Worm (Caenorhabditis elegans) whole organism, L1 larva: ENCODE data around the gene C14E2.6.
A peak's percentile ranks its signal among the peaks of the same experiment; 100 is the strongest.

Experiments used
- ceh-63 ChIP-seq: fragments of 200-800 bp; sonication (Bioruptor generic); optimal IDR thresholded peaks from 2 replicates; lab custom pipeline; 2018; ENCODE audit warnings: mild to moderate bottlenecking, missing genetic modification characterization, missing compliant biosample characterization
- ceh-8 ChIP-seq: fragments of 200-800 bp; sonication (Bioruptor generic); optimal IDR thresholded peaks from 2 replicates; lab custom pipeline; 2018; ENCODE audit warnings: mild to moderate bottlenecking, missing genetic modification characterization, moderate library complexity, missing compliant biosample characterization
- ceh-82 ChIP-seq, 3 experiments: fragments of 150-350 bp in 1 of 3; sonication (generic microtip) in 2 of 3; optimal IDR thresholded peaks; 2 replicates each; lab custom pipeline; 2014 to 2017; ENCODE audit warnings: missing biosample characterization in 3 of 3, missing genetic modification characterization in 3 of 3
- dpl-1 ChIP-seq, 3 experiments: fragments of 150-350 bp in 2 of 3; sonication (generic microtip) in 1 of 3; optimal IDR thresholded peaks; 2 replicates each; lab custom pipeline; 2014 to 2017; ENCODE audit warnings: missing biosample characterization in 3 of 3, missing genetic modification characterization in 3 of 3, missing genetic modification reagents in 3 of 3
- dsc-1 ChIP-seq: sonication (generic microtip); optimal IDR thresholded peaks from 2 replicates; lab custom pipeline; 2016; ENCODE audit warnings: mild to moderate bottlenecking, missing genetic modification characterization, missing compliant biosample characterization
- fkh-8 ChIP-seq: sonication (generic microtip); optimal IDR thresholded peaks from 2 replicates; lab custom pipeline; 2016; ENCODE audit warnings: mild to moderate bottlenecking, missing genetic modification characterization, missing compliant biosample characterization
- hlh-17 ChIP-seq: fragments of 200-800 bp; sonication (Bioruptor generic); optimal IDR thresholded peaks from 2 replicates; lab custom pipeline; 2018; ENCODE audit warnings: missing genetic modification characterization, mild to moderate bottlenecking, missing compliant biosample characterization, moderate library complexity, borderline replicate concordance
- isw-1 ChIP-seq: fragments of 200-800 bp; sonication (Bioruptor generic); IDR thresholded peaks from 2 replicates; pipeline ENCODE4 v1.3.6; 2022; ENCODE audit warnings: missing genetic modification characterization, missing compliant biosample characterization
- lin-13 ChIP-seq: fragments of 150-350 bp; optimal IDR thresholded peaks from 2 replicates; lab custom pipeline; 2014; ENCODE audit warnings: missing biosample characterization, missing genetic modification reagents, missing genetic modification characterization
- nhr-12 ChIP-seq: sonication (generic microtip); optimal IDR thresholded peaks from 2 replicates; lab custom pipeline; 2017; ENCODE audit warnings: missing biosample characterization, missing genetic modification characterization
- nhr-28 ChIP-seq: fragments of 150-350 bp; optimal IDR thresholded peaks from 2 replicates; lab custom pipeline; 2014; ENCODE audit warnings: missing biosample characterization, missing genetic modification characterization
- pag-3 ChIP-seq: sonication (generic microtip); optimal IDR thresholded peaks from 2 replicates; lab custom pipeline; 2017; ENCODE audit warnings: missing genetic modification characterization, mild to moderate bottlenecking, missing compliant biosample characterization, antibody characterized with exemption, borderline replicate concordance; ENCODE audit not compliant: insufficient read depth
- skn-1 ChIP-seq: fragments of 150-350 bp; optimal IDR thresholded peaks from 2 replicates; lab custom pipeline; 2014; ENCODE audit warnings: missing biosample characterization, missing genetic modification characterization
- sox-4 ChIP-seq: sonication (generic microtip); optimal IDR thresholded peaks from 2 replicates; lab custom pipeline; 2016; ENCODE audit warnings: missing genetic modification characterization, missing compliant biosample characterization
- unc-30 ChIP-seq: sonication (generic microtip); optimal IDR thresholded peaks from 2 replicates; lab custom pipeline; 2017; ENCODE audit warnings: missing biosample characterization, missing genetic modification characterization
- zag-1 ChIP-seq: fragments of 150-350 bp; optimal IDR thresholded peaks from 2 replicates; lab custom pipeline; 2014; ENCODE audit warnings: missing biosample characterization, missing genetic modification characterization

The C14E2.6 gene

DNA sequence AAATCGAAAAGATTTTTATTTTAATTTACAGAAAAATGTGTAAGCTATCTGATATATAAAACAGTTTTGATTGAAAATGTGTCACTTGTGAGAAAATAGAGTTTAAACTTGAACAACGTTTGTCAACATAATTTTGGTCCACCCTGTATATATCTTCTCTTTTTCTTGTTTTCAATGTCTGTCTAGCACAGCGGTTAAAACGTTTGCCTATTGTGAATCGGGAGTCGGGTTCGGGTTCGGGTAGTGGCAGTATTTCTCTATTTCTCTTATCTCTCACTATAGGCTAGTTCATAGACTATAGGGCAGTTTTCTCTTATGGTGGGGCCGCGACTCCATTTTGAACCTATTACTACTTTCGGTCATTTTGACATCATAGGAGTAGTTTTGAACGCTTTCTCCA, 38.7 kb downstream of the C14E2.6 start:
- no peak for TF ChIP-seq unc-30 (tag; lab: Kevin White, UChicago)
- no peak for TF ChIP-seq nhr-12
- no peak for TF ChIP-seq hlh-17 (GFP tag; lab: Kevin White, UChicago)

DNA sequence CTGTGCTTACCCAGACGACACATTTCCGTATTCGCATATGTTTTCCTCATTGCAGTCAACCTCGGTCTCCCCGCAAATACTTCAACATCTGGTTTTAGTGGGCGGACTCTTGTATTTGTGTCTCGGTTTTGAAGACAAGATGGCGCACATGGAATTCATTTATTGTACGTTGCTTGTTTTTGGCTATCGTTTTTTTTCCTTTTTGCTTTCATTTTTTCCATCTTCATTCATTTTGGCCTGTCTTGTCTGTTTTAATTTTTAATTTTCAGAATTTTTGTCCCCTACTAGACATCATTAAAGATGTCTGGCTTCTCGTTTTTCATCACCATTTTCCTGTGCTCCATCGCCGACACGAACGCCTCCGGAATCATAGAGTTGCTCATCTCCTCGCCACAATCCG, 43.2 kb downstream of the C14E2.6 start, which contains the start of gene arg-1:
Gene arg-1, plus strand, starts transcription at position 301 of the 400 bp plus-strand sequence.
- TF ChIP-seq nhr-28 (tag; lab: Kevin White, UChicago): no peak
- peak; percentile 7 for TF ChIP-seq dsc-1

DNA sequence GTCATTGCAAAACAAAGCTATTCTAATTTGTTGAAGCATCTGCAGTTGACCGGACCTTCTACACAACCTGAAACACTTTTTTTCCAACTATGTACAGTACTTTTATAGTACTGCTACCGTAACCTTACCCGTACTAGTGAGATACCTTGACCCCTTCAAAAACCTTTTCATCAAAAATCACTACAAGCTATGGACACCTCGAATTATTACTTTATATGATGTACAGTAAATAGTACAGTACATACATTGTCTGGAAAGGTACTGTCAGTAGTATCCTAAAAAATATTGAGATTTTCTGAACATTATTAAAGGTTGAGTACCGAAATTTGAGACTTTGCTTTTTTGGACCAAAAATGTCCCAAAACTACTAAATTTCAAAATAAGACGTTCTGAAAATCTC, 44.1 kb downstream of the C14E2.6 start:
- TF ChIP-seq dpl-1 (GFP tag; optimal IDR thresholded peaks at IDR 0.05; lab: Kevin White, UChicago): no peak
- TF ChIP-seq pag-3 (tag; lab: Kevin White, UChicago): no peak
- TF ChIP-seq ceh-82 (tag; optimal IDR thresholded peaks at IDR 0.05; lab: Kevin White, UChicago): no peak
- no peak for TF ChIP-seq lin-13 (GFP tag; lab: Kevin White, UChicago)
- TF ChIP-seq ceh-8 (GFP tag; lab: Kevin White, UChicago): no peak
- no peak for TF ChIP-seq zag-1
- no peak for TF ChIP-seq fkh-8 (tag; lab: Kevin White, UChicago)
- TF ChIP-seq skn-1: no peak

- no peak for TF ChIP-seq isw-1 (GFP tag; lab: Robert Waterston, UW)
- no peak for TF ChIP-seq ceh-63 (GFP tag; lab: Kevin White, UChicago)
- no peak for TF ChIP-seq sox-4 (tag; lab: Kevin White, UChicago)
- peak; percentile 56 for TF ChIP-seq ceh-8 (GFP tag; lab: Kevin White, UChicago)
Measured at ce11 chrX:1777988-1778387, 51.8 kb downstream of the C14E2.6 start, which contains the start of gene elc-2. Gene elc-2 (minus strand): TSS chrX:1778088.
